Fruit fly (Drosophila melanogaster): Measurements from ENCODE around the gene Hou.

- TF ChIP-seq Hr38 (GFP tag; optimal IDR thresholded peaks at IDR 0.05) (no peak), Ets96B (tag; optimal IDR thresholded peaks at IDR 0.05) (no peak), lz (GFP tag; optimal IDR thresholded peaks at IDR 0.05) (no peak), pdm3 (GFP tag; optimal IDR thresholded peaks at IDR 0.05) (no peak), Eip75B (GFP tag; optimal IDR thresholded peaks at IDR 0.05) (no peak), Sox102F (GFP tag; optimal IDR thresholded peaks at IDR 0.05) (no peak), CG10669 (GFP tag; optimal IDR thresholded peaks at IDR 0.05) (no peak), CG32006 (GFP tag; optimal IDR thresholded peaks at IDR 0.05) (no peak), CG1621 (tag; optimal IDR thresholded peaks at IDR 0.05) (no peak), Hr39 (GFP tag; optimal IDR thresholded peaks at IDR 0.05) (no peak), Eip78C (GFP tag) (no peak), Hr4 (GFP tag; optimal IDR thresholded peaks at IDR 0.05) (no peak), Lpt (GFP tag; optimal IDR thresholded peaks at IDR 0.05) (no peak)
Observed at dm6 chrX:18636275-18636947, 13.8 kb downstream of the Hou start.

All from whole organism, prepupa.